Fruit fly (Drosophila melanogaster) whole organism, pupa: ENCODE data around the gene CG31997.

Experiments used
- CG4496 ChIP-seq: fragments of 200-800 bp; sonication (Bioruptor generic); IDR thresholded peaks from 3 replicates; pipeline ENCODE4 v1.3.6; 2022; ENCODE audit warnings: missing biosample characterization, missing genetic modification characterization
- CG9948 ChIP-seq: fragments of 200-800 bp; sonication (Bioruptor generic); optimal IDR thresholded peaks from 2 replicates; lab custom pipeline; 2018; ENCODE audit warnings: missing biosample characterization, mild to moderate bottlenecking, missing genetic modification characterization, moderate library complexity
- Pif1A ChIP-seq: fragments of 200-800 bp; sonication (Bioruptor generic); optimal IDR thresholded peaks from 3 replicates; lab custom pipeline; 2016; ENCODE audit warnings: missing biosample characterization, missing genetic modification characterization

DNA sequence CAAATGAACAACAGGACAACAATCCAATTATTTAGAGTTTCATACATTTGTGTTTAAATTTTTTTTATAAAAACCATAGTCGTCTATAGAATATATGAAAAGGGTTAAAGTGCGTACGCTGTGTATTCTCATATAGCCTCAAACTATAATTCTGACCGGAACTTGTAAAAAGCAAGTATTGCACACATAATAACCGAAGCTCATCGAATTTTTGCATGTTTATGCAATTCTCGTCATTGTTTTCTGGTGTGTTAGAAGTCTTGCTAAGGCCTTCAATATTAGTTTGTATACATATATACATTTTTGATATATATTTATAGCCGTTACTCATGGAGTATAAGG lies 24.0 kb upstream of the CG31997 start:
- TF ChIP-seq Pif1A (GFP tag; lab: Kevin White, UChicago) (no peak), CG4496 (GFP tag; lab: Robert Waterston, UW) (no peak), CG9948 (no peak)
